Fruit fly (Drosophila melanogaster) whole organism, embryonic: Measurements from ENCODE around the gene zuc.
A peak's percentile ranks its signal among the peaks of the same experiment; 100 is the strongest.

ENCODE experiments used
- ATbp ChIP-seq: fragments of 200-800 bp; sonication (Bioruptor generic); optimal IDR thresholded peaks from 2 replicates; lab custom pipeline; 2017; ENCODE audit warnings: missing biosample characterization, mild to moderate bottlenecking, missing genetic modification characterization, missing genetic modification reagents
- Adf1 ChIP-seq: fragments of 200-800 bp; sonication (Bioruptor generic); IDR thresholded peaks from 2 replicates; pipeline ENCODE4 v1.3.6; 2022; ENCODE audit warnings: missing biosample characterization, missing genetic modification characterization
- Atf-2 ChIP-seq: fragments of 200-800 bp; sonication (Bioruptor generic); optimal IDR thresholded peaks from 2 replicates; lab custom pipeline; 2016; ENCODE audit warnings: missing biosample characterization, missing genetic modification characterization
- CG10543 ChIP-seq: fragments of 200-800 bp; sonication (Bioruptor generic); optimal IDR thresholded peaks from 3 replicates; lab custom pipeline; 2017; ENCODE audit warnings: missing biosample characterization, mild to moderate bottlenecking, missing genetic modification characterization, moderate library complexity
- CG17328 ChIP-seq: fragments of 200-800 bp; sonication (Bioruptor generic); IDR thresholded peaks from 2 replicates; pipeline ENCODE4 v1.3.6; 2022; ENCODE audit warnings: missing biosample characterization, missing genetic modification characterization
- CG18262 ChIP-seq: fragments of 200-800 bp; optimal IDR thresholded peaks from 3 replicates; lab custom pipeline; 2019; ENCODE audit warnings: missing biosample characterization, mild to moderate bottlenecking, missing genetic modification characterization, moderate library complexity
- CG2116 ChIP-seq: fragments of 200-800 bp; sonication (Bioruptor generic); optimal IDR thresholded peaks from 3 replicates; lab custom pipeline; 2018; ENCODE audit warnings: missing biosample characterization, mild to moderate bottlenecking, missing genetic modification characterization
- CG30403 ChIP-seq: fragments of 200-800 bp; sonication (Bioruptor generic); optimal IDR thresholded peaks from 3 replicates; lab custom pipeline; 2016; ENCODE audit warnings: missing biosample characterization, missing genetic modification characterization
- CG32772 ChIP-seq: fragments of 200-800 bp; sonication (Bioruptor generic); IDR thresholded peaks from 2 replicates; pipeline ENCODE4 v1.3.6; 2022; ENCODE audit warnings: missing biosample characterization, missing genetic modification characterization
- CG4404 ChIP-seq: fragments of 200-800 bp; sonication (Bioruptor generic); IDR thresholded peaks from 2 replicates; pipeline ENCODE4 v1.3.6; 2022; ENCODE audit warnings: missing biosample characterization, missing genetic modification characterization
- CG6689 ChIP-seq: fragments of 200-800 bp; sonication (Bioruptor generic); IDR thresholded peaks from 2 replicates; pipeline ENCODE4 v1.3.6; 2022; ENCODE audit warnings: missing biosample characterization, missing genetic modification characterization
- CG6765 ChIP-seq: fragments of 200-800 bp; sonication (Bioruptor generic); optimal IDR thresholded peaks from 3 replicates; lab custom pipeline; 2017; ENCODE audit warnings: missing biosample characterization, mild to moderate bottlenecking, missing genetic modification characterization
- CG6791 ChIP-seq: fragments of 200-800 bp; sonication (Bioruptor generic); IDR thresholded peaks from 3 replicates; pipeline ENCODE4 v1.3.6; 2022; ENCODE audit warnings: missing biosample characterization, missing genetic modification characterization; ENCODE audit not compliant: partially characterized antibody
- CG8281 ChIP-seq: fragments of 200-800 bp; sonication (Bioruptor generic); optimal IDR thresholded peaks from 2 replicates; lab custom pipeline; 2018; ENCODE audit warnings: missing biosample characterization, mild to moderate bottlenecking, missing genetic modification characterization, moderate library complexity
- Dref ChIP-seq: fragments of 200-800 bp; sonication (Bioruptor generic); IDR thresholded peaks from 2 replicates; pipeline ENCODE4 v1.3.6; 2022; ENCODE audit warnings: missing biosample characterization, missing genetic modification characterization
- Lpt ChIP-seq: fragments of >200 bp; optimal IDR thresholded peaks from 2 replicates; lab custom pipeline; 2018; ENCODE audit warnings: missing biosample characterization, missing genetic modification characterization
- PHDP ChIP-seq: fragments of 200-800 bp; sonication (Bioruptor generic); optimal IDR thresholded peaks from 3 replicates; lab custom pipeline; 2018; ENCODE audit warnings: missing biosample characterization, mild to moderate bottlenecking, missing genetic modification characterization, moderate library complexity
- Poxn ChIP-seq: fragments of 200-800 bp; sonication (Bioruptor generic); IDR thresholded peaks from 2 replicates; pipeline ENCODE4 v1.3.6; 2022; ENCODE audit warnings: missing biosample characterization, missing genetic modification characterization
- Rfx ChIP-seq: fragments of 200-800 bp; sonication (Bioruptor generic); IDR thresholded peaks from 2 replicates; pipeline ENCODE4 v1.3.6; 2022; ENCODE audit warnings: missing biosample characterization, missing genetic modification characterization
- Sry-β ChIP-seq: fragments of 200-800 bp; sonication (Bioruptor generic); optimal IDR thresholded peaks from 2 replicates; lab custom pipeline; 2018; ENCODE audit warnings: missing biosample characterization, mild to moderate bottlenecking, missing genetic modification characterization, moderate library complexity
- bbx ChIP-seq: fragments of 200-800 bp; sonication (Bioruptor generic); IDR thresholded peaks from 2 replicates; pipeline ENCODE4 v1.3.6; 2022; ENCODE audit warnings: missing biosample characterization, missing genetic modification characterization; ENCODE audit not compliant: partially characterized antibody
- bigmax ChIP-seq: fragments of 200-800 bp; sonication (Bioruptor generic); optimal IDR thresholded peaks from 2 replicates; lab custom pipeline; 2018; ENCODE audit warnings: missing biosample characterization, mild to moderate bottlenecking, missing genetic modification characterization
- btn ChIP-seq: fragments of 200-800 bp; sonication (Bioruptor generic); optimal IDR thresholded peaks from 2 replicates; lab custom pipeline; 2016; ENCODE audit warnings: missing biosample characterization, missing genetic modification characterization
- chn ChIP-seq: fragments of 200-800 bp; sonication (Bioruptor generic); optimal IDR thresholded peaks from 2 replicates; lab custom pipeline; 2016; ENCODE audit warnings: missing biosample characterization, missing genetic modification characterization
- danr ChIP-seq: fragments of 200-800 bp; sonication (Bioruptor generic); IDR thresholded peaks from 2 replicates; pipeline ENCODE4 v1.3.6; 2022; ENCODE audit warnings: missing biosample characterization, missing genetic modification characterization
- dimm ChIP-seq: fragments of 200-800 bp; sonication (Bioruptor generic); IDR thresholded peaks from 2 replicates; pipeline ENCODE4 v1.3.6; 2022; ENCODE audit warnings: missing biosample characterization, missing genetic modification characterization
- disco-r ChIP-seq: fragments of 200-800 bp; sonication (Bioruptor generic); optimal IDR thresholded peaks from 2 replicates; lab custom pipeline; 2016; ENCODE audit warnings: missing biosample characterization, missing genetic modification characterization
- en ChIP-seq: fragments of 200-800 bp; sonication (Bioruptor generic); optimal IDR thresholded peaks from 2 replicates; lab custom pipeline; 2016; ENCODE audit warnings: missing biosample characterization, missing genetic modification characterization
- esg ChIP-seq: fragments of 200-800 bp; sonication (Bioruptor generic); conservative IDR thresholded peaks from 2 replicates; pipeline ENCODE4 v1.3.6; 2022; ENCODE audit warnings: missing biosample characterization, missing genetic modification characterization
- exex ChIP-seq: fragments of 200-800 bp; sonication (Bioruptor generic); optimal IDR thresholded peaks from 4 replicates; lab custom pipeline; 2018; ENCODE audit warnings: missing biosample characterization, mild to moderate bottlenecking, missing genetic modification characterization, moderate library complexity
- fd96Cb ChIP-seq: fragments of 200-800 bp; sonication (Bioruptor generic); optimal IDR thresholded peaks from 2 replicates; lab custom pipeline; 2018; ENCODE audit warnings: missing biosample characterization, mild to moderate bottlenecking, missing genetic modification characterization, moderate library complexity
- ftz-f1 ChIP-seq: fragments of 200-800 bp; sonication (Bioruptor generic); optimal IDR thresholded peaks from 2 replicates; lab custom pipeline; 2016; ENCODE audit warnings: missing biosample characterization, missing genetic modification characterization
- gcm ChIP-seq: fragments of 200-800 bp; sonication (Bioruptor generic); optimal IDR thresholded peaks from 2 replicates; lab custom pipeline; 2019; ENCODE audit warnings: missing biosample characterization, mild to moderate bottlenecking, missing genetic modification characterization, moderate library complexity
- gem ChIP-seq: fragments of 200-800 bp; sonication (Bioruptor generic); optimal IDR thresholded peaks from 2 replicates; lab custom pipeline; 2019; ENCODE audit warnings: missing biosample characterization, mild to moderate bottlenecking, missing genetic modification characterization, moderate library complexity
- gro ChIP-seq: fragments of 200-800 bp; sonication (Bioruptor generic); optimal IDR thresholded peaks from 2 replicates; lab custom pipeline; 2016; ENCODE audit warnings: missing biosample characterization, missing genetic modification characterization
- maf-S ChIP-seq: fragments of 200-800 bp; sonication (Bioruptor generic); optimal IDR thresholded peaks from 2 replicates; lab custom pipeline; 2016; ENCODE audit warnings: missing biosample characterization, missing genetic modification characterization
- mirr ChIP-seq: fragments of 200-800 bp; sonication (Bioruptor generic); optimal IDR thresholded peaks from 3 replicates; lab custom pipeline; 2018; ENCODE audit warnings: missing biosample characterization, mild to moderate bottlenecking, missing genetic modification characterization
- peb ChIP-seq: fragments of 200-800 bp; sonication (Bioruptor generic); IDR thresholded peaks from 2 replicates; pipeline ENCODE4 v1.3.6; 2022; ENCODE audit warnings: missing biosample characterization, missing genetic modification characterization
- rib ChIP-seq: fragments of 200-800 bp; sonication (Bioruptor generic); IDR thresholded peaks from 2 replicates; pipeline ENCODE4 v1.3.6; 2022; ENCODE audit warnings: missing biosample characterization, missing genetic modification characterization
- sd ChIP-seq: fragments of 200-800 bp; sonication (Bioruptor generic); optimal IDR thresholded peaks from 3 replicates; lab custom pipeline; 2018; ENCODE audit warnings: missing biosample characterization, mild to moderate bottlenecking, missing genetic modification characterization, moderate library complexity
- slou ChIP-seq: fragments of 200-800 bp; sonication (Bioruptor generic); optimal IDR thresholded peaks from 3 replicates; lab custom pipeline; 2016; ENCODE audit warnings: missing biosample characterization, missing genetic modification characterization
- vfl ChIP-seq: fragments of 200-800 bp; sonication (Bioruptor generic); optimal IDR thresholded peaks from 2 replicates; lab custom pipeline; 2016; ENCODE audit warnings: missing biosample characterization, missing genetic modification characterization
- z ChIP-seq: fragments of 200-800 bp; sonication (Bioruptor generic); IDR thresholded peaks from 3 replicates; pipeline ENCODE4 v1.3.6; 2022; ENCODE audit warnings: missing biosample characterization, missing genetic modification characterization

The zuc gene

DNA sequence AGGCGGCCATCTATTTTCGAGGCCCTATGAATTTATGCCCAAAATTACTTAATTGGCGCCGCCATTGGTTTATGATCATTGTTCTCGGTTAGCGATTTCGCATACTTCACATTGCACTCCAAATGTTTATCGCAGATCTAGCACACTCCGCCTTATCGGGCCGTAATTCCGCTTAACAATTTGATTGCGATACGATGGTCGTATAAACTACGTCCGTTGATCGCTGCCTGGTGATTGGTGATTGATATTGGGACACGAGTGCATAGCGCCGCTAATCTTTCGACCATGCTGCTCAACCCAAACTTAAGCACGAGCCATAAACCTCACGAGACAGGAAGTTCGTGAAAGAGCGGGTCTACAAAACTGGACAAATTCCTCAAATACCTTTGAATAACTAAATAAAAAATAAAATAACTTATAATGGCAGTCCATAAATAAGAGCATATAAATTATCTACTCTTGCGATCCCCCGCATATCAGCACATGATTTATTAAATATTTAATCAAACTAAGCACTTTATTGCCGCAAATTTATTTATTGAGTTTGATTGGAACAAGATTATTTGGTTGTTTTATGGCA, 41.0 kb upstream of the zuc start (continued):
- TF ChIP-seq Atf-2 (GFP tag; lab: Kevin White, UChicago) (no peak), maf-S (GFP tag; lab: Kevin White, UChicago) (no peak), CG2116 (GFP tag; lab: Kevin White, UChicago) (no peak), gcm (GFP tag; lab: Kevin White, UChicago) (no peak), mirr (GFP tag; lab: Kevin White, UChicago) (peak; percentile 15), CG4404 (GFP tag; lab: Robert Waterston, UW) (no peak), CG8281 (tag; lab: Kevin White, UChicago) (no peak), dimm (GFP tag; lab: Robert Waterston, UW) (no peak), gem (tag; lab: Kevin White, UChicago) (no peak), z (GFP tag; lab: Robert Waterston, UW) (no peak), disco-r (GFP tag; lab: Kevin White, UChicago) (no peak), CG18262 (no peak), PHDP (peak; percentile 9), sd (tag; lab: Kevin White, UChicago) (peak; percentile 87), bigmax (GFP tag; lab: Kevin White, UChicago) (no peak), exex (peak; percentile 96), slou (no peak), CG6689 (GFP tag; lab: Robert Waterston, UW) (no peak), btn (GFP tag; lab: Kevin White, UChicago) (no peak), Lpt (no peak), ftz-f1 (GFP tag; lab: Kevin White, UChicago) (no peak), CG32772 (GFP tag; lab: Robert Waterston, UW) (no peak), rib (GFP tag; lab: Robert Waterston, UW) (no peak), fd96Cb (tag; lab: Kevin White, UChicago) (no peak), Poxn (no peak), esg (GFP tag; lab: Robert Waterston, UW) (no peak), gro (GFP tag; lab: Kevin White, UChicago) (peak; percentile 9), CG30403 (GFP tag; lab: Kevin White, UChicago) (no peak), Adf1 (GFP tag; lab: Robert Waterston, UW) (no peak), peb (GFP tag; lab: Robert Waterston, UW) (no peak), CG17328 (GFP tag; lab: Robert Waterston, UW) (no peak), bbx (GFP tag; lab: Robert Waterston, UW) (no peak), Dref (GFP tag; lab: Robert Waterston, UW) (no peak), en (GFP tag; lab: Kevin White, UChicago) (no peak), danr (GFP tag; lab: Robert Waterston, UW) (no peak), chn (GFP tag; lab: Kevin White, UChicago) (no peak), CG10543 (no peak), ATbp (no peak), CG6791 (GFP tag; lab: Robert Waterston, UW) (no peak), vfl (GFP tag; lab: Kevin White, UChicago) (no peak), Rfx (GFP tag; lab: Robert Waterston, UW) (no peak), CG6765 (GFP tag; lab: Kevin White, UChicago) (no peak), Sry-β (no peak)
